Fruit fly (Drosophila melanogaster): ENCODE measurements around the gene Wdr81.
A peak's percentile ranks its signal among the peaks of the same experiment; 100 is the strongest.

Gene Wdr81

DNA sequence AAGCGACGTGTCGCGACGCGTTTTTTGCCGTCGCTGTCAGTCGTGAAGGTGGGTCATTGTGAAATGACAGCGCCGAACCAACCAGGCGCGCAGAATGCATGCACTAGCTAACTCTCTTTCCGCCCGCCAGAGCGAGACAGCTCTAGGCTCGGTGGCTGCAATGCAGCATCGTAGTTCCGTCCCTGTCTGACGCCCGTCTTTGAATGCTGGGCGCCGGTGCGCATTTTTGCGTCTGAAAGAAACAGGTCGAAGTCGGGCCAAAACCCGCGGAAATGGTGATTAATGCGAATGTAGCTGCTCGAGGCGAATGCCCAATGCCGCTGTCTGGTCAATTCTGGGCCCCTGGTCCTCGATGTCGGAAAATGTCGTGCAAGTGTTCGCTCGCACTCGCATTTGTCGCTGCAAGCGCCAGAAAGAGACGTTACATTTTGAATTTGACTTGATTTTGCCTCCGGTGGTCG is 13.4 kb downstream of the Wdr81 start (continued):
- TF ChIP-seq dmrt11E (tag; optimal IDR thresholded peaks at IDR 0.05) (peak; percentile 21), ftz-f1 (GFP tag; optimal IDR thresholded peaks at IDR 0.05) (peak; percentile 98), NfI (GFP tag; optimal IDR thresholded peaks at IDR 0.05) (peak; percentile 75), CG3407 (GFP tag; optimal IDR thresholded peaks at IDR 0.05) (no peak), CG2875 (GFP tag; optimal IDR thresholded peaks at IDR 0.05) (peak; percentile 61), az2 (GFP tag; optimal IDR thresholded peaks at IDR 0.05) (no peak), yki (optimal IDR thresholded peaks at IDR 0.05) (no peak), CG7271 (tag; optimal IDR thresholded peaks at IDR 0.05) (no peak), repo (GFP tag; optimal IDR thresholded peaks at IDR 0.05) (peak; percentile 50), ems (GFP tag; optimal IDR thresholded peaks at IDR 0.05) (peak; percentile 12), gem (tag; optimal IDR thresholded peaks at IDR 0.05) (no peak), CG4404 (GFP tag; IDR thresholded peaks at IDR 0.05) (no peak), CG8924 (tag; optimal IDR thresholded peaks at IDR 0.05) (peak; percentile 32), Usf (GFP tag; optimal IDR thresholded peaks at IDR 0.05) (no peak), CG18619 (GFP tag; optimal IDR thresholded peaks at IDR 0.05) (peak; percentile 29), CrebB (tag; optimal IDR thresholded peaks at IDR 0.05) (peak; percentile 74), CG12071 (GFP tag; optimal IDR thresholded peaks at IDR 0.05) (peak; percentile 80), fu2 (GFP tag; optimal IDR thresholded peaks at IDR 0.05) (no peak), H2.0 (GFP tag; IDR thresholded peaks at IDR 0.05) (no peak), bbx (GFP tag; IDR thresholded peaks at IDR 0.05; ENCODE audit: partially characterized antibody) (no peak), pfk (GFP tag; optimal IDR thresholded peaks at IDR 0.05) (peak; percentile 76), CG4707 (GFP tag; optimal IDR thresholded peaks at IDR 0.05) (peak; percentile 82), HLHmδ (GFP tag; optimal IDR thresholded peaks at IDR 0.05) (peak; percentile 96), Dip3 (GFP tag; optimal IDR thresholded peaks at IDR 0.05) (no peak), cas (GFP tag; IDR thresholded peaks at IDR 0.05) (no peak), gcm (GFP tag; optimal IDR thresholded peaks at IDR 0.05) (peak; percentile 79), CG7786 (GFP tag; optimal IDR thresholded peaks at IDR 0.05) (no peak), usp (GFP tag; optimal IDR thresholded peaks at IDR 0.05) (no peak), Hr39 (optimal IDR thresholded peaks at IDR 0.05) (no peak), Oli (tag; optimal IDR thresholded peaks at IDR 0.05) (peak; percentile 35), esg (GFP tag; conservative IDR thresholded peaks at IDR 0.05) (no peak), D (optimal IDR thresholded peaks at IDR 0.05) (peak; percentile 97), D (GFP tag; optimal IDR thresholded peaks at IDR 0.05) (peak; percentile 5), E2f1 (GFP tag; IDR thresholded peaks at IDR 0.05) (no peak), inv (GFP tag; IDR thresholded peaks at IDR 0.05; ENCODE audit: partially characterized antibody) (no peak), tap (tag; optimal IDR thresholded peaks at IDR 0.05) (peak; percentile 57), CG14710 (tag; optimal IDR thresholded peaks at IDR 0.05) (peak; percentile 46), CG5180 (GFP tag; optimal IDR thresholded peaks at IDR 0.05) (peak; percentile 94), toy (GFP tag; IDR thresholded peaks at IDR 0.05) (no peak), CG6689 (GFP tag; IDR thresholded peaks at IDR 0.05) (no peak), ato (GFP tag; IDR thresholded peaks at IDR 0.05; ENCODE audit: partially characterized antibody) (no peak), CG17385 (GFP tag; optimal IDR thresholded peaks at IDR 0.05) (peak; percentile 76), CG8944 (GFP tag; optimal IDR thresholded peaks at IDR 0.05) (no peak), CG7839 (tag; optimal IDR thresholded peaks at IDR 0.05) (peak; percentile 59), chm (GFP tag; IDR thresholded peaks at IDR 0.05) (no peak), odd (GFP tag; optimal IDR thresholded peaks at IDR 0.05) (peak; percentile 24), org-1 (GFP tag; optimal IDR thresholded peaks at IDR 0.05) (no peak), Max (GFP tag; optimal IDR thresholded peaks at IDR 0.05) (peak; percentile 26), Nf-YC (tag; optimal IDR thresholded peaks at IDR 0.05) (peak; percentile 98), pros (GFP tag; optimal IDR thresholded peaks at IDR 0.05) (peak; percentile 99), CG11695 (GFP tag; IDR thresholded peaks at IDR 0.05) (no peak), CG7987 (GFP tag; optimal IDR thresholded peaks at IDR 0.05) (peak; percentile 84)
